Worm (Caenorhabditis elegans) whole organism, L3 larva: ENCODE measurements around the gene F46B6.4.
A peak's percentile ranks its signal among the peaks of the same experiment; 100 is the strongest.

Experiments
- elt-2 ChIP-seq: sonication (generic microtip); optimal IDR thresholded peaks from 2 replicates; lab custom pipeline; 2016; ENCODE audit warnings: missing genetic modification reagents, mild to moderate bottlenecking, missing genetic modification characterization, missing compliant biosample characterization
- elt-3 ChIP-seq, 3 experiments: fragments of 150-350 bp in 1 of 3; sonication (generic microtip) in 2 of 3; optimal IDR thresholded peaks; 2 replicates in 2 of 3; 4 replicates in 1 of 3; lab custom pipeline; 2014 to 2017; ENCODE audit warnings: missing biosample characterization in 3 of 3, missing genetic modification characterization in 3 of 3
- nhr-11 ChIP-seq: fragments of 150-350 bp; optimal IDR thresholded peaks from 2 replicates; lab custom pipeline; 2014; ENCODE audit warnings: missing biosample characterization, missing genetic modification characterization
- nhr-237 ChIP-seq: fragments of 150-350 bp; optimal IDR thresholded peaks from 2 replicates; lab custom pipeline; 2014; ENCODE audit warnings: missing biosample characterization, missing genetic modification characterization
- pqm-1 ChIP-seq: fragments of 150-350 bp; optimal IDR thresholded peaks from 2 replicates; lab custom pipeline; 2017; ENCODE audit warnings: missing biosample characterization, missing genetic modification characterization, inconsistent platforms
- tbx-2 ChIP-seq: sonication (generic microtip); optimal IDR thresholded peaks from 2 replicates; lab custom pipeline; 2016; ENCODE audit warnings: mild to moderate bottlenecking, missing genetic modification characterization, missing compliant biosample characterization
- unc-62 ChIP-seq: fragments of 150-350 bp; sonication (generic microtip); optimal IDR thresholded peaks from 4 replicates; lab custom pipeline; 2014; ENCODE audit warnings: missing biosample characterization, missing genetic modification reagents, missing genetic modification characterization

DNA sequence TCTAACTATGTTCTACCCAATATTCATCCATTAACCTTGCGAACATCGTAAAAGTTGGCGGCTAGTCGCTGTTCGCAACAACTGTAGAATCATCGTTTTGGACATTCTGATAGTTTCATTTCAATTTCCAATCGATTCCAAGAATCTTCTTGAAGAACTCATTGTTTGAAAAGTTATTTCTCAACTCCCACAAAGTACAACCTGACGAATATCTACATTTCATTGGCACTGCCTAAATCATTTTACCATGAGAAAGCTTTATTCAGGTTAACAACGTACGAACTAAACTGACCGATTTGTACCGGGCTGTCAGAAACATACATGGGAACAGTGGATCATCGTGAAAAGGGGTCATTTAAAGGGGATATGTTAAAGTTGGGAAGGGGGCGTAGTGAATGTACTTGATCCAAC lies 7.4 kb upstream of the F46B6.4 start, which contains the start of gene F46B6.6:
- TF ChIP-seq pqm-1 (tag; lab: Kevin White, UChicago) (no peak), tbx-2 (no peak), nhr-11 (tag; lab: Kevin White, UChicago) (no peak), unc-62 (no peak), nhr-237 (no peak), elt-3 (tag; optimal IDR thresholded peaks at IDR 0.05; lab: Kevin White, UChicago) (no peak), elt-2 (tag; lab: Kevin White, UChicago) (peak; percentile 21)
